Fruit fly (Drosophila melanogaster) Kc167 (cell line): ENCODE results near the gene Rox8.

Experiments
- Sin3A ChIP-seq: fragments of >200 bp; optimal IDR thresholded peaks from 2 replicates; lab custom pipeline; 2018; ENCODE audit warnings: missing external identifiers
- psq ChIP-seq: fragments of >200 bp; optimal IDR thresholded peaks from 2 replicates; lab custom pipeline; 2017; ENCODE audit warnings: missing external identifiers

- TF ChIP-seq Sin3A (lab: Kevin White, UChicago) (no peak), psq (no peak)
These were observed 3.5 kb upstream of the Rox8 start for dm6 chr3R:24051459-24052165.
